Fruit fly (Drosophila melanogaster) whole organism, prepupa: ENCODE results near the gene CG43389.

Source experiments
- Blimp-1 ChIP-seq: fragments of 200-800 bp; sonication (Bioruptor generic); optimal IDR thresholded peaks from 3 replicates; lab custom pipeline; 2017; ENCODE audit warnings: missing biosample characterization, missing genetic modification characterization, mild to moderate bottlenecking, moderate library complexity, missing genetic modification reagents
- CG10631 ChIP-seq: fragments of 200-800 bp; sonication (Bioruptor generic); optimal IDR thresholded peaks from 2 replicates; lab custom pipeline; 2016; ENCODE audit warnings: missing biosample characterization, missing genetic modification characterization
- CG10669 ChIP-seq: fragments of 200-800 bp; sonication (Bioruptor generic); optimal IDR thresholded peaks from 3 replicates; lab custom pipeline; 2018; ENCODE audit warnings: missing biosample characterization, mild to moderate bottlenecking, missing genetic modification characterization, moderate library complexity
- CG11294 ChIP-seq: fragments of 200-800 bp; sonication (Bioruptor generic); IDR thresholded peaks from 2 replicates; pipeline ENCODE4 v1.3.6; 2022; ENCODE audit warnings: missing biosample characterization, missing genetic modification characterization
- CG11762 ChIP-seq: fragments of 200-800 bp; sonication (Bioruptor generic); optimal IDR thresholded peaks from 3 replicates; lab custom pipeline; 2016; ENCODE audit warnings: missing biosample characterization, missing genetic modification characterization; ENCODE audit not compliant: insufficient read depth
- CG16779 ChIP-seq: fragments of 200-800 bp; sonication (Bioruptor generic); optimal IDR thresholded peaks from 3 replicates; lab custom pipeline; 2017; ENCODE audit warnings: missing biosample characterization, mild to moderate bottlenecking, missing genetic modification characterization
- CG3032 ChIP-seq: fragments of 200-800 bp; optimal IDR thresholded peaks from 2 replicates; lab custom pipeline; 2019; ENCODE audit warnings: missing biosample characterization, mild to moderate bottlenecking, missing genetic modification characterization, moderate library complexity
- CG31627 ChIP-seq: fragments of 200-800 bp; sonication (Bioruptor generic); optimal IDR thresholded peaks from 3 replicates; lab custom pipeline; 2016; ENCODE audit warnings: missing biosample characterization, missing genetic modification characterization
- CG32006 ChIP-seq: fragments of 200-800 bp; sonication (Bioruptor generic); optimal IDR thresholded peaks from 3 replicates; lab custom pipeline; 2017; ENCODE audit warnings: missing biosample characterization, mild to moderate bottlenecking, missing genetic modification characterization
- CG6163 ChIP-seq: fragments of 200-800 bp; sonication (Bioruptor generic); IDR thresholded peaks from 3 replicates; pipeline ENCODE4 v1.3.6; 2022; ENCODE audit warnings: missing biosample characterization, missing genetic modification characterization
- CG6276 ChIP-seq: fragments of 200-800 bp; sonication (Bioruptor generic); optimal IDR thresholded peaks from 2 replicates; lab custom pipeline; 2017; ENCODE audit warnings: missing biosample characterization, mild to moderate bottlenecking, missing genetic modification characterization
- CG6792 ChIP-seq: fragments of 200-800 bp; sonication (Bioruptor generic); optimal IDR thresholded peaks from 3 replicates; lab custom pipeline; 2016; ENCODE audit warnings: missing biosample characterization, missing genetic modification characterization
- CG6808 ChIP-seq: fragments of 200-800 bp; sonication (Bioruptor generic); optimal IDR thresholded peaks from 3 replicates; lab custom pipeline; 2017; ENCODE audit warnings: missing biosample characterization, missing genetic modification characterization, mild to moderate bottlenecking, moderate library complexity, missing genetic modification reagents
- CG6854 ChIP-seq: fragments of 200-800 bp; sonication (Bioruptor generic); optimal IDR thresholded peaks from 2 replicates; lab custom pipeline; 2017; ENCODE audit warnings: missing biosample characterization, mild to moderate bottlenecking, missing genetic modification characterization
- CG8632 ChIP-seq: fragments of 200-800 bp; sonication (Bioruptor generic); optimal IDR thresholded peaks from 3 replicates; lab custom pipeline; 2016; ENCODE audit warnings: missing biosample characterization, missing genetic modification characterization
- Eip75B ChIP-seq: fragments of 200-800 bp; sonication (Bioruptor generic); optimal IDR thresholded peaks from 3 replicates; lab custom pipeline; 2016; ENCODE audit warnings: missing biosample characterization, missing genetic modification characterization
- Eip78C ChIP-seq: fragments of 200-800 bp; sonication (Bioruptor generic); peaks from one replicate; lab custom pipeline; 2016; ENCODE audit warnings: missing biosample characterization, missing genetic modification characterization
- Eip93F ChIP-seq: fragments of 200-800 bp; sonication (Bioruptor generic); optimal IDR thresholded peaks from 2 replicates; lab custom pipeline; 2016; ENCODE audit warnings: missing biosample characterization, mild to moderate bottlenecking, missing genetic modification characterization
- Ets21C ChIP-seq: fragments of 200-800 bp; sonication (Bioruptor generic); optimal IDR thresholded peaks from 3 replicates; lab custom pipeline; 2016; ENCODE audit warnings: missing biosample characterization, missing genetic modification characterization
- Ets96B ChIP-seq: fragments of 200-800 bp; optimal IDR thresholded peaks from 2 replicates; lab custom pipeline; 2019; ENCODE audit warnings: missing biosample characterization, mild to moderate bottlenecking, missing genetic modification characterization, moderate library complexity
- Gug ChIP-seq: fragments of 200-800 bp; sonication (Bioruptor generic); IDR thresholded peaks from 2 replicates; pipeline ENCODE4 v1.3.6; 2022; ENCODE audit warnings: missing biosample characterization, missing genetic modification characterization
- Hr38 ChIP-seq: sonication (Bioruptor generic); optimal IDR thresholded peaks from 2 replicates; lab custom pipeline; 2016; ENCODE audit warnings: missing biosample characterization, missing genetic modification characterization
- Hr39 ChIP-seq: fragments of 200-800 bp; sonication (Bioruptor generic); optimal IDR thresholded peaks from 2 replicates; lab custom pipeline; 2016; ENCODE audit warnings: missing biosample characterization, missing genetic modification characterization
- Hr4 ChIP-seq: fragments of 200-800 bp; sonication (Bioruptor generic); optimal IDR thresholded peaks from 3 replicates; lab custom pipeline; 2016; ENCODE audit warnings: missing biosample characterization, missing genetic modification characterization
- Lpt ChIP-seq: fragments of 200-800 bp; sonication (Bioruptor generic); optimal IDR thresholded peaks from 3 replicates; lab custom pipeline; 2016; ENCODE audit warnings: missing biosample characterization, missing genetic modification characterization
- Met ChIP-seq: fragments of 200-800 bp; sonication (Bioruptor generic); optimal IDR thresholded peaks from 3 replicates; lab custom pipeline; 2016; ENCODE audit warnings: missing biosample characterization, missing genetic modification characterization
- OdsH ChIP-seq: fragments of 200-800 bp; sonication (Bioruptor generic); optimal IDR thresholded peaks from 3 replicates; lab custom pipeline; 2016; ENCODE audit warnings: missing biosample characterization, missing genetic modification characterization
- Smox ChIP-seq: fragments of 200-800 bp; sonication (Bioruptor generic); optimal IDR thresholded peaks from 3 replicates; lab custom pipeline; 2016; ENCODE audit warnings: missing biosample characterization, missing genetic modification characterization
- Sox102F ChIP-seq: fragments of 200-800 bp; sonication (Bioruptor generic); optimal IDR thresholded peaks from 2 replicates; lab custom pipeline; 2016; ENCODE audit warnings: missing biosample characterization, mild to moderate bottlenecking, missing genetic modification characterization
- Sox14 ChIP-seq: fragments of 200-800 bp; sonication (Bioruptor generic); optimal IDR thresholded peaks from 3 replicates; lab custom pipeline; 2016; ENCODE audit warnings: missing biosample characterization, missing genetic modification characterization
- Sox15 ChIP-seq: fragments of 200-800 bp; sonication (Bioruptor generic); optimal IDR thresholded peaks from 3 replicates; lab custom pipeline; 2016; ENCODE audit warnings: missing biosample characterization, missing genetic modification characterization
- cyc ChIP-seq: fragments of 200-800 bp; sonication (Bioruptor generic); optimal IDR thresholded peaks from 3 replicates; lab custom pipeline; 2016; ENCODE audit warnings: missing biosample characterization, missing genetic modification characterization
- fd85E ChIP-seq: fragments of 200-800 bp; sonication (Bioruptor generic); optimal IDR thresholded peaks from 3 replicates; lab custom pipeline; 2016; ENCODE audit warnings: missing biosample characterization, missing genetic modification characterization
- fkh ChIP-seq: fragments of 200-800 bp; sonication (Bioruptor generic); optimal IDR thresholded peaks from 3 replicates; lab custom pipeline; 2017; ENCODE audit warnings: missing biosample characterization, mild to moderate bottlenecking, missing genetic modification characterization, moderate library complexity
- lz ChIP-seq: fragments of 200-800 bp; sonication (Bioruptor generic); optimal IDR thresholded peaks from 3 replicates; lab custom pipeline; 2016; ENCODE audit warnings: missing biosample characterization, missing genetic modification characterization
- net ChIP-seq: fragments of 200-800 bp; sonication (Bioruptor generic); optimal IDR thresholded peaks from 3 replicates; lab custom pipeline; 2016; ENCODE audit warnings: missing biosample characterization, missing genetic modification characterization
- pdm3 ChIP-seq: fragments of 200-800 bp; sonication (Bioruptor generic); optimal IDR thresholded peaks from 3 replicates; lab custom pipeline; 2016; ENCODE audit warnings: missing biosample characterization, missing genetic modification characterization
- ss ChIP-seq, 2 experiments: fragments of 200-800 bp; sonication (Bioruptor generic); optimal IDR thresholded peaks; 2 replicates in 1 of 2; 3 replicates in 1 of 2; lab custom pipeline; 2017 to 2018; ENCODE audit warnings: mild to moderate bottlenecking in 2 of 2, missing biosample characterization in 2 of 2, missing genetic modification characterization in 2 of 2, moderate library complexity in 1 of 2
- svp ChIP-seq: fragments of 200-800 bp; sonication (Bioruptor generic); peaks from one replicate; lab custom pipeline; 2016; ENCODE audit warnings: missing biosample characterization, missing genetic modification characterization
- vri ChIP-seq: fragments of 200-800 bp; sonication (Bioruptor generic); optimal IDR thresholded peaks from 3 replicates; lab custom pipeline; 2016; ENCODE audit warnings: missing biosample characterization, mild to moderate bottlenecking, missing genetic modification characterization

Gene CG43389

dm6 chr3L:3259703-3260102, 11.9 kb downstream of the CG43389 start (continued):
- peak; percentile 82 for TF ChIP-seq CG31627 (GFP tag; lab: Kevin White, UChicago)
- peak; percentile 76 for TF ChIP-seq CG11762 (GFP tag; lab: Kevin White, UChicago)
- TF ChIP-seq CG11294 (GFP tag; lab: Robert Waterston, UW): no peak; the same call in none of the 2 replicates
- TF ChIP-seq Met (GFP tag; lab: Kevin White, UChicago): peak; percentile 82
- peak; percentile 84 for TF ChIP-seq CG8632 (GFP tag; lab: Kevin White, UChicago)
- TF ChIP-seq Smox (GFP tag; lab: Kevin White, UChicago): peak; percentile 83
- peak; percentile 73 for TF ChIP-seq Ets21C (GFP tag; lab: Kevin White, UChicago)
- TF ChIP-seq Ets96B (tag; lab: Kevin White, UChicago): peak; percentile 91
- TF ChIP-seq pdm3: peak; percentile 88
- peak; percentile 85 for TF ChIP-seq lz (GFP tag; lab: Kevin White, UChicago)
- TF ChIP-seq Sox102F (GFP tag; lab: Kevin White, UChicago): peak; percentile 83
- TF ChIP-seq CG6163 (GFP tag; lab: Robert Waterston, UW): peak; percentile 78
- TF ChIP-seq Hr38 (GFP tag; lab: Kevin White, UChicago): no peak
- TF ChIP-seq net (GFP tag; lab: Kevin White, UChicago): peak; percentile 89
- TF ChIP-seq Blimp-1 (GFP tag; lab: Kevin White, UChicago): peak; percentile 72
- TF ChIP-seq Lpt: peak; percentile 76
- peak; percentile 35 for TF ChIP-seq Eip93F
- TF ChIP-seq vri: peak; percentile 57
- peak; percentile 83 for TF ChIP-seq Hr39 (GFP tag; lab: Kevin White, UChicago)
- TF ChIP-seq cyc (GFP tag; lab: Kevin White, UChicago): peak; percentile 81
- peak; percentile 94 for TF ChIP-seq CG3032 (tag; lab: Kevin White, UChicago)
- peak; percentile 85 for TF ChIP-seq OdsH
- TF ChIP-seq CG6792 (GFP tag; lab: Kevin White, UChicago): peak; percentile 91
- TF ChIP-seq fkh (GFP tag; lab: Kevin White, UChicago): no peak

- TF ChIP-seq CG10669 (GFP tag; lab: Kevin White, UChicago) (no peak), fd85E (GFP tag; lab: Kevin White, UChicago) (no peak), Hr4 (no peak), ss (GFP tag; optimal IDR thresholded peaks at IDR 0.05; lab: Kevin White, UChicago) (no peak), Sox14 (no peak), net (GFP tag; lab: Kevin White, UChicago) (no peak), CG10631 (GFP tag; lab: Kevin White, UChicago) (no peak), Sox102F (GFP tag; lab: Kevin White, UChicago) (no peak), svp (GFP tag; lab: Kevin White, UChicago) (no peak), Eip78C (GFP tag; lab: Kevin White, UChicago) (no peak), CG6808 (no peak), CG3032 (tag; lab: Kevin White, UChicago) (no peak), cyc (GFP tag; lab: Kevin White, UChicago) (no peak), CG6854 (GFP tag; lab: Kevin White, UChicago) (no peak), OdsH (no peak)
Observed at dm6 chr3L:3261642-3262041, 13.8 kb downstream of the CG43389 start.

dm6 chr3L:3266306-3266705, 18.5 kb downstream of the CG43389 start:
- no peak for TF ChIP-seq CG16779 (tag; lab: Kevin White, UChicago)
- TF ChIP-seq ss (GFP tag; optimal IDR thresholded peaks at IDR 0.05; lab: Kevin White, UChicago): no peak

dm6 chr3L:3268161-3268560, 20.3 kb downstream of the CG43389 start, which contains the start of gene CG34265:
TSS of gene CG34265 (plus strand) at chr3L:3268461.
- TF ChIP-seq CG32006 (GFP tag; lab: Kevin White, UChicago): no peak
- TF ChIP-seq net (GFP tag; lab: Kevin White, UChicago): no peak
- no peak for TF ChIP-seq Blimp-1 (GFP tag; lab: Kevin White, UChicago)
- TF ChIP-seq fkh (GFP tag; lab: Kevin White, UChicago): no peak
- no peak for TF ChIP-seq Sox15 (GFP tag; lab: Kevin White, UChicago)
- TF ChIP-seq CG6808: no peak
- no peak for TF ChIP-seq Lpt
- no peak for TF ChIP-seq Gug (GFP tag; lab: Robert Waterston, UW)
- TF ChIP-seq Eip75B (GFP tag; lab: Kevin White, UChicago): no peak
- TF ChIP-seq CG10669 (GFP tag; lab: Kevin White, UChicago): no peak
- no peak for TF ChIP-seq CG6276 (GFP tag; lab: Kevin White, UChicago)
- TF ChIP-seq Ets21C (GFP tag; lab: Kevin White, UChicago): no peak
